Worm (Caenorhabditis elegans): ENCODE data around the gene C27A2.8.

- TF ChIP-seq W03F9.2 (tag; optimal IDR thresholded peaks at IDR 0.05): no peak
- TF ChIP-seq him-1 (tag; optimal IDR thresholded peaks at IDR 0.05): no peak
Observed at ce11 chrII:5101701-5102100, 33.9 kb upstream of the C27A2.8 start, which contains the start of the genes idpb-3 and idpb-1.
